Fruit fly (Drosophila melanogaster) whole organism, adult: ENCODE measurements around the gene Mct1.

Source experiments
- CG1620 ChIP-seq: fragments of 200-800 bp; sonication (Bioruptor generic); optimal IDR thresholded peaks from 2 replicates; lab custom pipeline; 2016; ENCODE audit warnings: missing biosample characterization, missing genetic modification characterization
- CG5204 ChIP-seq: fragments of 200-800 bp; sonication (Bioruptor generic); optimal IDR thresholded peaks from 2 replicates; lab custom pipeline; 2016; ENCODE audit warnings: missing biosample characterization, missing genetic modification characterization
- cic ChIP-seq: fragments of 200-800 bp; sonication (Bioruptor generic); optimal IDR thresholded peaks from 2 replicates; lab custom pipeline; 2017; ENCODE audit warnings: missing biosample characterization, mild to moderate bottlenecking, missing genetic modification characterization, moderate library complexity
- kay ChIP-seq: fragments of 200-800 bp; sonication (Bioruptor generic); peaks from one replicate; lab custom pipeline; 2016; ENCODE audit warnings: missing biosample characterization, missing genetic modification characterization, borderline replicate concordance
- tj ChIP-seq: fragments of 200-800 bp; sonication (Bioruptor generic); optimal IDR thresholded peaks from 3 replicates; lab custom pipeline; 2017; ENCODE audit warnings: missing biosample characterization, mild to moderate bottlenecking, missing genetic modification characterization, moderate library complexity

DNA sequence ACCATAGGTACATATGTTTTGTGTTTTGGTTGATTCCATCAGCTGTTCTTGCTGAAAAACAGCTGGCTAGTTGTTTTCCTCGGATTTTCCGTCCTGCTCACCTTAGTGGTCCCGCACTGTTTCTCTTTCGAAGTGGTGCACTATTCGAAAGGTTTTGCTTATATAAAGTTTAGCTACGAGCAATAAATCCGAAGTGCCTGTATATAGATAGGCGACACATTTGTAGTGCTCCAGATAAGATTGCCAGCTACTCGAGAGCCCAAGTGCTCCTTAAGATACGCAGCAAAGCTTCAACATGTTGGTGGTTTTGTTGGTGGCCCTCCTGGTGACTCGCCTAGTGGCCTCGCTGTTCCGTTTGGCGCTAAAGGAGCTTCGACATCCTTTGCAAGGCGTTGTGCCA, 10.2 kb upstream of the Mct1 start, which contains the start of gene Cyp4ae1:
- TF ChIP-seq kay (GFP tag; lab: Kevin White, UChicago), result no peak
- TF ChIP-seq cic (GFP tag; lab: Kevin White, UChicago), result peak; percentile 25
- no peak for TF ChIP-seq tj (GFP tag; lab: Kevin White, UChicago)
- TF ChIP-seq CG5204 (GFP tag; lab: Kevin White, UChicago), result no peak
- no peak for TF ChIP-seq CG1620 (GFP tag; lab: Kevin White, UChicago)
